Worm (Caenorhabditis elegans) whole organism, L1 larva: ENCODE measurements around the gene T24A6.1.
"Not testable (repeated sequence)": the region's sequence is repeated elsewhere in the genome, so short reads cannot be mapped to it uniquely, and the experiment has no call there.

ENCODE experiments used
- alr-1 ChIP-seq: fragments of 200-800 bp; sonication (Bioruptor generic); optimal IDR thresholded peaks from 2 replicates; lab custom pipeline; 2018; ENCODE audit warnings: borderline replicate concordance, mild to moderate bottlenecking, missing genetic modification characterization, missing compliant biosample characterization
- blmp-1 ChIP-seq: fragments of 150-350 bp; optimal IDR thresholded peaks from 2 replicates; lab custom pipeline; 2014; ENCODE audit warnings: missing biosample characterization, missing genetic modification characterization
- ceh-63 ChIP-seq: fragments of 200-800 bp; sonication (Bioruptor generic); optimal IDR thresholded peaks from 2 replicates; lab custom pipeline; 2018; ENCODE audit warnings: mild to moderate bottlenecking, missing genetic modification characterization, missing compliant biosample characterization
- ceh-8 ChIP-seq: fragments of 200-800 bp; sonication (Bioruptor generic); optimal IDR thresholded peaks from 2 replicates; lab custom pipeline; 2018; ENCODE audit warnings: mild to moderate bottlenecking, missing genetic modification characterization, moderate library complexity, missing compliant biosample characterization
- ces-1 ChIP-seq: fragments of 150-350 bp; optimal IDR thresholded peaks from 2 replicates; lab custom pipeline; 2014; ENCODE audit warnings: missing biosample characterization, missing genetic modification reagents, missing genetic modification characterization
- dsc-1 ChIP-seq: sonication (generic microtip); optimal IDR thresholded peaks from 2 replicates; lab custom pipeline; 2016; ENCODE audit warnings: mild to moderate bottlenecking, missing genetic modification characterization, missing compliant biosample characterization
- egl-13 ChIP-seq: sonication (generic microtip); optimal IDR thresholded peaks from 2 replicates; lab custom pipeline; 2016; ENCODE audit warnings: missing genotype, missing genetic modification reagents, missing genetic modification characterization, missing compliant biosample characterization
- egl-27 ChIP-seq, 2 experiments: fragments of 150-350 bp in 1 of 2; sonication (generic microtip); optimal IDR thresholded peaks; 3 replicates each; lab custom pipeline; 2017 to 2018; ENCODE audit warnings: missing biosample characterization in 2 of 2, missing genetic modification characterization in 2 of 2, missing genetic modification reagents in 2 of 2
- elt-2 ChIP-seq: sonication (generic microtip); optimal IDR thresholded peaks from 2 replicates; lab custom pipeline; 2016; ENCODE audit warnings: missing genetic modification characterization, mild to moderate bottlenecking, inconsistent platforms, missing compliant biosample characterization, missing genetic modification reagents
- elt-3 ChIP-seq, 6 experiments: fragments of 150-350 bp in 1 of 6; sonication (generic microtip); optimal IDR thresholded peaks; 2 replicates each; lab custom pipeline; 2017 to 2018; ENCODE audit warnings: missing biosample characterization in 6 of 6, missing genetic modification characterization in 6 of 6, inconsistent platforms in 1 of 6
- hpl-2 ChIP-seq: fragments of 150-350 bp; optimal IDR thresholded peaks from 2 replicates; lab custom pipeline; 2014; ENCODE audit warnings: missing biosample characterization, missing genetic modification reagents, missing genetic modification characterization
- irx-1 ChIP-seq: sonication (generic microtip); optimal IDR thresholded peaks from 2 replicates; lab custom pipeline; 2016; ENCODE audit warnings: missing genetic modification characterization, missing compliant biosample characterization
- isw-1 ChIP-seq: fragments of 200-800 bp; sonication (Bioruptor generic); IDR thresholded peaks from 2 replicates; pipeline ENCODE4 v1.3.6; 2022; ENCODE audit warnings: missing genetic modification characterization, missing compliant biosample characterization
- jun-1 ChIP-seq: fragments of 150-350 bp; optimal IDR thresholded peaks from 2 replicates; lab custom pipeline; 2014; ENCODE audit warnings: missing biosample characterization, missing genetic modification reagents, missing genetic modification characterization
- lin-13 ChIP-seq: fragments of 150-350 bp; optimal IDR thresholded peaks from 2 replicates; lab custom pipeline; 2014; ENCODE audit warnings: missing biosample characterization, missing genetic modification reagents, missing genetic modification characterization
- lin-15B ChIP-seq: fragments of 150-350 bp; sonication (generic microtip); optimal IDR thresholded peaks from 3 replicates; lab custom pipeline; 2014; ENCODE audit warnings: missing biosample characterization, missing genetic modification characterization
- lin-39 ChIP-seq: fragments of 150-350 bp; optimal IDR thresholded peaks from 2 replicates; lab custom pipeline; 2014; ENCODE audit warnings: missing biosample characterization, missing genetic modification reagents, missing genetic modification characterization
- mab-9 ChIP-seq: fragments of 200-800 bp; sonication (Bioruptor generic); IDR thresholded peaks from 2 replicates; pipeline ENCODE4 v1.3.6; 2022; ENCODE audit warnings: missing genetic modification reagents, missing genetic modification characterization, missing compliant biosample characterization
- nhr-11 ChIP-seq: fragments of 150-350 bp; optimal IDR thresholded peaks from 2 replicates; lab custom pipeline; 2014; ENCODE audit warnings: missing biosample characterization, missing genetic modification characterization
- nhr-20 ChIP-seq: sonication (generic microtip); optimal IDR thresholded peaks from 2 replicates; lab custom pipeline; 2016; ENCODE audit warnings: mild to moderate bottlenecking, missing genetic modification characterization, missing compliant biosample characterization
- nhr-28 ChIP-seq: fragments of 150-350 bp; optimal IDR thresholded peaks from 2 replicates; lab custom pipeline; 2014; ENCODE audit warnings: missing biosample characterization, missing genetic modification characterization
- nhr-47 ChIP-seq: sonication (generic microtip); optimal IDR thresholded peaks from 2 replicates; lab custom pipeline; 2016; ENCODE audit warnings: mild to moderate bottlenecking, missing genetic modification characterization, moderate library complexity, missing compliant biosample characterization
- nhr-71 ChIP-seq: sonication (generic microtip); optimal IDR thresholded peaks from 2 replicates; lab custom pipeline; 2016; ENCODE audit warnings: mild to moderate bottlenecking, missing genetic modification characterization, moderate library complexity, missing compliant biosample characterization
- nhr-76 ChIP-seq: sonication (generic microtip); optimal IDR thresholded peaks from 2 replicates; lab custom pipeline; 2017; ENCODE audit warnings: missing biosample characterization, missing genetic modification characterization
- nhr-77 ChIP-seq: fragments of 150-350 bp; optimal IDR thresholded peaks from 2 replicates; lab custom pipeline; 2014; ENCODE audit warnings: missing biosample characterization, missing genetic modification characterization
- nhr-84 ChIP-seq: sonication (generic microtip); optimal IDR thresholded peaks from 2 replicates; lab custom pipeline; 2017; ENCODE audit warnings: missing biosample characterization, missing genetic modification characterization
- nhr-85 ChIP-seq: sonication (generic microtip); peaks from one replicate; lab custom pipeline; 2016; ENCODE audit warnings: missing genetic modification characterization, inconsistent platforms, missing compliant biosample characterization
- pag-3 ChIP-seq: sonication (generic microtip); optimal IDR thresholded peaks from 2 replicates; lab custom pipeline; 2017; ENCODE audit warnings: missing genetic modification characterization, mild to moderate bottlenecking, missing compliant biosample characterization, antibody characterized with exemption, borderline replicate concordance; ENCODE audit not compliant: insufficient read depth
- pqm-1 ChIP-seq: sonication (generic microtip); optimal IDR thresholded peaks from 3 replicates; lab custom pipeline; 2017; ENCODE audit warnings: missing biosample characterization, missing genetic modification characterization
- rnt-1 ChIP-seq: sonication (generic microtip); optimal IDR thresholded peaks from 2 replicates; lab custom pipeline; 2016; ENCODE audit warnings: mild to moderate bottlenecking, missing genetic modification characterization, moderate library complexity, missing compliant biosample characterization
- swsn-7 ChIP-seq: sonication (generic microtip); optimal IDR thresholded peaks from 2 replicates; lab custom pipeline; 2016; ENCODE audit warnings: missing genetic modification characterization, missing compliant biosample characterization
- tbx-2 ChIP-seq: sonication (generic microtip); optimal IDR thresholded peaks from 2 replicates; lab custom pipeline; 2016; ENCODE audit warnings: missing genetic modification characterization, missing compliant biosample characterization
- tlp-1 ChIP-seq: fragments of 150-350 bp; optimal IDR thresholded peaks from 2 replicates; lab custom pipeline; 2014; ENCODE audit warnings: missing biosample characterization, missing genetic modification characterization
- unc-130 ChIP-seq: fragments of 150-350 bp; optimal IDR thresholded peaks from 2 replicates; lab custom pipeline; 2017; ENCODE audit warnings: missing biosample characterization, missing genetic modification characterization, inconsistent platforms
- unc-62 ChIP-seq: fragments of 150-350 bp; optimal IDR thresholded peaks from 2 replicates; lab custom pipeline; 2014; ENCODE audit warnings: missing biosample characterization, missing genetic modification reagents, missing genetic modification characterization
- xbp-1 ChIP-seq: sonication (generic microtip); optimal IDR thresholded peaks from 2 replicates; lab custom pipeline; 2016; ENCODE audit warnings: missing genetic modification characterization, missing compliant biosample characterization
- zag-1 ChIP-seq: fragments of 150-350 bp; optimal IDR thresholded peaks from 2 replicates; lab custom pipeline; 2014; ENCODE audit warnings: missing biosample characterization, missing genetic modification characterization
- ztf-11 ChIP-seq, 2 experiments: sonication (generic microtip); optimal IDR thresholded peaks; 2 replicates each; lab custom pipeline; 2016 to 2017; ENCODE audit warnings: missing genetic modification characterization in 2 of 2, missing biosample characterization in 1 of 2, missing compliant biosample characterization in 1 of 2
- ztf-4 ChIP-seq: fragments of 150-350 bp; optimal IDR thresholded peaks from 2 replicates; lab custom pipeline; 2014; ENCODE audit warnings: missing biosample characterization, missing genetic modification characterization

Gene T24A6.1

DNA sequence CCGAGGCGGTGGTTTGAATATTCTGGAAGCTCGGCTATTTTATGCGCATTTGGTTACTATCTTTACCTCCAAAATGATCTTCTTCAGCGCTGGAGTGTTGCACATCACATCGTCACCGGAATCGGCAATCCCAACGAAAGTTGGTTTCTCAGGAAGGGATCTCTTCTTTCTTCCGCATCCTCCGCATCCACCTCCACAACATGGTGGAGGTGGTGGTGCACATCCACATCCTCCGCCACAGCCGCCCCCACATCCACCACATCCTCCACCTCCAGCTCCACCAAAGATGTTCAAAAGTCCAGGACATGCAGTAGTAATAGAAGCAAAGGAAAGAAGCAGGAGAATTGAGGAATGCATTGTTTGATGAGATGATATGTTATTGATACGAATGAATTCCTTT is 1.4 kb upstream of the T24A6.1 start, which contains the start of gene grl-31:
grl-31 (minus strand) TSS at position 357 of the 400 bp plus-strand sequence.
- no peak for TF ChIP-seq egl-13 (tag; lab: Kevin White, UChicago)
- TF ChIP-seq irx-1 (tag; lab: Kevin White, UChicago) = no peak
- TF ChIP-seq nhr-84 (tag; lab: Kevin White, UChicago) = no peak
- no peak for TF ChIP-seq lin-13 (GFP tag; lab: Kevin White, UChicago)
- no peak for TF ChIP-seq nhr-85
- no peak for TF ChIP-seq jun-1 (tag; lab: Kevin White, UChicago)
- TF ChIP-seq nhr-77 (tag; lab: Kevin White, UChicago) = no peak
- no peak for TF ChIP-seq nhr-28 (tag; lab: Kevin White, UChicago)
- no peak for TF ChIP-seq tbx-2
- no peak for TF ChIP-seq pqm-1
- TF ChIP-seq lin-15B (tag; lab: Kevin White, UChicago) = no peak
- TF ChIP-seq ztf-11 (tag; optimal IDR thresholded peaks at IDR 0.05; lab: Kevin White, UChicago) = no peak
- no peak for TF ChIP-seq elt-2 (tag; lab: Kevin White, UChicago)
- no peak for TF ChIP-seq ces-1 (GFP tag; lab: Kevin White, UChicago)
- no peak for TF ChIP-seq zag-1
- no peak for TF ChIP-seq ceh-63 (GFP tag; lab: Kevin White, UChicago)
- TF ChIP-seq xbp-1 = no peak
- TF ChIP-seq dsc-1 (tag; lab: Kevin White, UChicago) = no peak
- TF ChIP-seq ceh-8 = no peak
- TF ChIP-seq lin-39 (tag; lab: Kevin White, UChicago) = no peak

DNA sequence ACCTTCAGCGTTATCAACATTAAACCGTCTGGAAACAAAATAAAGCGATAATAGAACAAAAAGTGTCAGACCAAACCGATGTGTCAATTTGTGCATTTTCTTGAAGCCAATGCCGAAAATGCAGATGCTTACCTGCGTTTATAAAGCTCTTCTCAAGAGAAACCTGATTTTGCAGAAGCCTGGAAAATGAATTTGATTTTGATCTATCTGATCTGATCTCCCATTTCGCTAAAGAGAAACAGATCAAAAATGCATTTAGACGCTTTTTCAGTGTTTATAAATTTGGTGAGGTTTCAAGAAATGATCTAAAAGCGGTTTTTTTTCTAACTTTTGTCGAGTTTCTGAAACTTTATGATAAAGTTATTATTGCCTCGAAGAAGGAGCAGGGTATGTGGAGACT is 4.0 kb downstream of the T24A6.1 start, which contains the start of gene T24A6.16:
T24A6.16 (minus strand) TSS at position 101 of the 400 bp plus-strand sequence.
- TF ChIP-seq hpl-2; egl-27 (tag; optimal IDR thresholded peaks at IDR 0.05; lab: Kevin White, UChicago); elt-3 (tag; optimal IDR thresholded peaks at IDR 0.05; lab: Kevin White, UChicago): not testable (repeated sequence)
- TF ChIP-seq, all 84 proteins: peak for 0; not testable (repeated sequence) for 84

DNA sequence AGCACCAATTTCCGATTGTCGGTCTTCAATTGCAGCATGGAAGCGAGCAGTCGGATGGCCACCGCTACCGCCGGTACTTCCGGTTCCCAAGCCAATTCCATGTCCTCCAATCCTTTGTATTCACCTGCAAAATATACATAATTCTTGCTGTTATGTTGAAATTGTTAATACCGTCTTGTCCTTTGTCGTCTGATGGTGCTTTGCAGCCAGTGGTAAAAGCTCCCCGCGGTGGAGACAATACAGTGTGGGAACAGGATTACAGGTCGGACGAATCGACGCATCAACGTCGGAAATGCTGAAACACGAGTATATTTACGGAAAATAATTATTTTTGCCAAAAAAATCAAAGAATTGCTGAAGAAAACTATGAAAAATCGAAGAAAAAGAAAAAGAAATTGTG is 5.5 kb downstream of the T24A6.1 start, which contains the start of gene T24A6.17:
T24A6.17 (minus strand) TSS at position 101 of the 400 bp plus-strand sequence.
- TF ChIP-seq swsn-7 (tag; lab: Kevin White, UChicago); mab-9 (GFP tag; lab: Robert Waterston, UW); irx-1 (tag; lab: Kevin White, UChicago): not testable (repeated sequence)

DNA sequence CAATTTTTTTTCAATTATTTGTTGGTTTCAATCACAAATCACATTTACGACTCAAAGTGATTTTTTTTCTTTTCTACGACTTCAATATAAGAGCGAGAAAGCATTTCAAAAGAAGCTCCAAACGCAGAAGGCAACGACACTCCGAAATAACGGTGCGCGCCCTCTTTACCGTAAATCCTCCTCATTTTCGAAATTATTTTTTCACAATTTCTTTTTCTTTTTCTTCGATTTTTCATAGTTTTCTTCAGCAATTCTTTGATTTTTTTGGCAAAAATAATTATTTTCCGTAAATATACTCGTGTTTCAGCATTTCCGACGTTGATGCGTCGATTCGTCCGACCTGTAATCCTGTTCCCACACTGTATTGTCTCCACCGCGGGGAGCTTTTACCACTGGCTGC is 11.9 kb downstream of the T24A6.1 start, which contains the start of gene F40C5.2:
F40C5.2 (plus strand) TSS at position 301 of the 400 bp plus-strand sequence.
- TF ChIP-seq blmp-1; unc-62 (GFP tag; lab: Kevin White, UChicago); unc-130: not testable (repeated sequence)

DNA sequence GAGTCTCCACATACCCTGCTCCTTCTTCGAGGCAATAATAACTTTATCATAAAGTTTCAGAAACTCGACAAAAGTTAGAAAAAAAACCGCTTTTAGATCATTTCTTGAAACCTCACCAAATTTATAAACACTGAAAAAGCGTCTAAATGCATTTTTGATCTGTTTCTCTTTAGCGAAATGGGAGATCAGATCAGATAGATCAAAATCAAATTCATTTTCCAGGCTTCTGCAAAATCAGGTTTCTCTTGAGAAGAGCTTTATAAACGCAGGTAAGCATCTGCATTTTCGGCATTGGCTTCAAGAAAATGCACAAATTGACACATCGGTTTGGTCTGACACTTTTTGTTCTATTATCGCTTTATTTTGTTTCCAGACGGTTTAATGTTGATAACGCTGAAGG is 13.6 kb downstream of the T24A6.1 start, which contains the start of gene F40C5.1:
F40C5.1 (plus strand) TSS at position 301 of the 400 bp plus-strand sequence.
- not testable (repeated sequence) for TF ChIP-seq tlp-1; nhr-11; alr-1 (tag; lab: Kevin White, UChicago)
- TF ChIP-seq, all 84 proteins: peak for 0; not testable (repeated sequence) for 84

DNA sequence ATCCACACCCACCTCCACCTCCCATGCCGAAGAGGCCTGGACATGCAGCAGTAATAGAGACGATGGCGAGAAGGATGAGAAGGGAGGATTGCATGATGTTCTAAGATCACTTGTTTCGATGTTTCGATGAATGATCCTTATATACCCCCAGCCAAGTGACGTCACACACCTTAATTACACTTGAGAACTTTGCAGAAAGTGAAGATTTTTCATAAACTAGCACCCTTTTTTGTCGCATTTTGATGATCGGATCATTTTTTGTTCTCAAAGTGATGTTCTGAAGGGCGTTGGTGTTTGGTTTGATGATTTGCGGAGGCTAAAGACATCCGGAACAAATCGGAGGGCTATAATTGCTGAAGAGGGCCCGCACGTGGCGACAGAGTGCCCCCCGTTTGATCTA is 16.9 kb downstream of the T24A6.1 start, which contains the start of gene grl-27:
grl-27 (minus strand) TSS at position 101 of the 400 bp plus-strand sequence.
- TF ChIP-seq rnt-1 (tag; lab: Kevin White, UChicago) (no peak), nhr-47 (tag; lab: Kevin White, UChicago) (no peak), nhr-76 (tag; lab: Kevin White, UChicago) (no peak), elt-3 (tag; optimal IDR thresholded peaks at IDR 0.05; lab: Kevin White, UChicago) (no peak), nhr-20 (tag; lab: Kevin White, UChicago) (no peak), dsc-1 (tag; lab: Kevin White, UChicago) (no peak), pag-3 (tag; lab: Kevin White, UChicago) (no peak), tlp-1 (no peak), ztf-4 (no peak), isw-1 (no peak), nhr-71 (tag; lab: Kevin White, UChicago) (no peak), zag-1 (no peak), alr-1 (tag; lab: Kevin White, UChicago) (no peak)
